Worm (Caenorhabditis elegans): ENCODE results near the gene F19C7.2.

- TF ChIP-seq ama-1 (optimal IDR thresholded peaks at IDR 0.05) (no peak), flt-1 (GFP tag; IDR thresholded peaks at IDR 0.05) (no peak), hmbx-1 (tag; optimal IDR thresholded peaks at IDR 0.05) (no peak), ets-7 (tag; optimal IDR thresholded peaks at IDR 0.05) (no peak), tbx-11 (GFP tag; IDR thresholded peaks at IDR 0.05) (no peak), ceh-36 (tag; optimal IDR thresholded peaks at IDR 0.05) (no peak), tbx-37 (GFP tag; conservative IDR thresholded peaks at IDR 0.05) (no peak), scrt-1 (GFP tag; IDR thresholded peaks at IDR 0.05) (no peak), hmg-4 (GFP tag; optimal IDR thresholded peaks at IDR 0.05) (no peak)
These were observed 49.7 kb downstream of the F19C7.2 start, which contains the start of gene F29B9.7 for ce11 chrIV:4649460-4649859.
